Worm (Caenorhabditis elegans): ENCODE data around the gene pup-2.
A peak's percentile ranks its signal among the peaks of the same experiment; 100 is the strongest.

The pup-2 gene

ce11 chrIII:5155393-5155792 is 30.3 kb upstream of the pup-2 start:
- no peak for TF ChIP-seq ceh-82 (tag; optimal IDR thresholded peaks at IDR 0.05)
- no peak for TF ChIP-seq nhr-12 (tag; optimal IDR thresholded peaks at IDR 0.05)
- no peak for TF ChIP-seq unc-39 (tag; optimal IDR thresholded peaks at IDR 0.05)
- TF ChIP-seq nhr-23 (tag; optimal IDR thresholded peaks at IDR 0.05), result no peak
- TF ChIP-seq sma-3 (GFP tag; optimal IDR thresholded peaks at IDR 0.05), result no peak
- TF ChIP-seq zag-1 (tag; optimal IDR thresholded peaks at IDR 0.05), result no peak
- TF ChIP-seq elt-3 (tag; optimal IDR thresholded peaks at IDR 0.05), result no peak
- no peak for TF ChIP-seq mab-5 (tag; optimal IDR thresholded peaks at IDR 0.05)
- no peak for TF ChIP-seq ztf-11 (tag; optimal IDR thresholded peaks at IDR 0.05)
- TF ChIP-seq peb-1 (tag; optimal IDR thresholded peaks at IDR 0.05), result no peak
- TF ChIP-seq mbf-1 (tag; optimal IDR thresholded peaks at IDR 0.05), result no peak
- no peak for TF ChIP-seq mdl-1 (tag; optimal IDR thresholded peaks at IDR 0.05)
- TF ChIP-seq lsy-2 (tag; optimal IDR thresholded peaks at IDR 0.05), result no peak
- TF ChIP-seq nhr-77 (tag; optimal IDR thresholded peaks at IDR 0.05), result no peak
- TF ChIP-seq gmeb-1 (tag; optimal IDR thresholded peaks at IDR 0.05), result no peak
- no peak for TF ChIP-seq skn-1 (tag; optimal IDR thresholded peaks at IDR 0.05)
- TF ChIP-seq sem-4 (tag; optimal IDR thresholded peaks at IDR 0.05), result no peak

ce11 chrIII:5158674-5159073 is 27.0 kb upstream of the pup-2 start, which contains the start of gene oxy-4:
Gene oxy-4 (minus strand): TSS chrIII:5158774.
- TF ChIP-seq mbf-1 (tag; optimal IDR thresholded peaks at IDR 0.05) (no peak), Y55F3AM.14 (GFP tag; optimal IDR thresholded peaks at IDR 0.05) (no peak), nhr-11 (tag; optimal IDR thresholded peaks at IDR 0.05) (no peak), elt-3 (tag; optimal IDR thresholded peaks at IDR 0.05) (no peak), sem-4 (tag; optimal IDR thresholded peaks at IDR 0.05) (no peak), zag-1 (tag; optimal IDR thresholded peaks at IDR 0.05) (no peak)

DNA sequence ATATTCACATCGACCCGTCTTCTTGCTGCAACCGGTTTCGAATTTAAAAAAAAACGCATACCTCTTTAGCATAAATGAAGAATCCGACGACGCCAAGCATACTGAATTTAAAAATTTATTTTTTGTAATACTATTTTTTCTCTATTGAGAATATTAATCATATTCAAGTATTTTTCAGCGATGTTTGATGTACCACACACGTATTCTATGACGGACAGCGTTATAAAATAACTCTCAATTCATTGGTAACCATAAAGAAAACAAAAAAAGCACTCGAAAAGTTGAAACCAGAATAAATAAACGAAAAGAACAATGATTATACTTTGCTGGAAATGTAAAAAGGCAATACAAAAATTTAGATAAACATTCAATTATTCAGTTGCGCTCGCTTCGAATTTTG is 26.2 kb upstream of the pup-2 start, which contains the start of gene T10F2.5:
TSS of gene T10F2.5 (minus strand) at position 101 of the 400 bp plus-strand sequence.
- TF ChIP-seq crh-2 (tag; optimal IDR thresholded peaks at IDR 0.05), result no peak
- no peak for TF ChIP-seq nhr-12 (tag; optimal IDR thresholded peaks at IDR 0.05)

DNA sequence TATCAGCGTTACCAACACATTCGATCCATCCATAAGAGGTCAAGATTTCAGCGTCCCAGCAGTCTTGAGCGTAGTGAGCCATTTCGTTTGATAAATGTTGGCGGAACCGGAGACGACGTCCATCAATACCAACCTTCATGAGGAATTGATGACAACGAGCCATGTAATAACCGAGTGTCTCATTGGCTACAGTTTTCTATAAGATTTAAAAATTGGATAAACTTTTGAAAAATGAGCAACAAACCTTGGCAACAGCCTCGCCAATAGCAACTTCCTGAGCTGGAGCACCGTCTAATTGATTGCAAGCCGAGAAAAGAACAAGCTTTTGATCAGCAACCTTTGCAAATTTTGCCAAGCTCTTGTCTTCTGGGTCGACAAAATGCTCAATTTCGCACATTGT is 24.9 kb upstream of the pup-2 start:
- TF ChIP-seq ama-1 (optimal IDR thresholded peaks at IDR 0.05) (no peak), lsy-2 (tag; optimal IDR thresholded peaks at IDR 0.05) (no peak), sma-9 (GFP tag; optimal IDR thresholded peaks at IDR 0.05) (no peak), sma-9 (tag; optimal IDR thresholded peaks at IDR 0.05) (no peak), ceh-82 (tag; optimal IDR thresholded peaks at IDR 0.05) (no peak), ZK546.5 (tag; optimal IDR thresholded peaks at IDR 0.05) (no peak), crh-2 (tag; optimal IDR thresholded peaks at IDR 0.05) (no peak), ceh-16 (tag; optimal IDR thresholded peaks at IDR 0.05) (no peak), nhr-11 (tag; optimal IDR thresholded peaks at IDR 0.05) (no peak), nhr-129 (tag; optimal IDR thresholded peaks at IDR 0.05) (no peak), nhr-10 (tag; optimal IDR thresholded peaks at IDR 0.05) (no peak)

ce11 chrIII:5162820-5163631 is 22.7 kb upstream of the pup-2 start, which contains the start of gene gars-1:
Gene gars-1 (minus strand): TSS chrIII:5163627.
- TF ChIP-seq blmp-1 (tag; optimal IDR thresholded peaks at IDR 0.05; ENCODE audit: insufficient read depth), result no peak
- TF ChIP-seq dmd-4 (tag; optimal IDR thresholded peaks at IDR 0.05), result no peak
- no peak for TF ChIP-seq unc-39 (tag; optimal IDR thresholded peaks at IDR 0.05)
- no peak for TF ChIP-seq nhr-21 (tag; optimal IDR thresholded peaks at IDR 0.05)
- TF ChIP-seq C34F6.9 (tag; optimal IDR thresholded peaks at IDR 0.05), result peak; percentile 59
- no peak for TF ChIP-seq Y55F3AM.14 (GFP tag; optimal IDR thresholded peaks at IDR 0.05)
- TF ChIP-seq mbf-1 (tag; optimal IDR thresholded peaks at IDR 0.05), result no peak
- no peak for TF ChIP-seq mdl-1 (tag; optimal IDR thresholded peaks at IDR 0.05)
- TF ChIP-seq unc-62 (GFP tag; optimal IDR thresholded peaks at IDR 0.05), result no peak
- no peak for TF ChIP-seq ZK546.5 (tag; optimal IDR thresholded peaks at IDR 0.05)
- TF ChIP-seq zag-1 (tag; optimal IDR thresholded peaks at IDR 0.05), result no peak
- no peak for TF ChIP-seq nhr-11 (tag; optimal IDR thresholded peaks at IDR 0.05)
- no peak for TF ChIP-seq ztf-11 (tag; optimal IDR thresholded peaks at IDR 0.05)
- TF ChIP-seq nhr-12 (tag; optimal IDR thresholded peaks at IDR 0.05), result no peak
- TF ChIP-seq aly-2 (tag; optimal IDR thresholded peaks at IDR 0.05), result no peak
- no peak for TF ChIP-seq nhr-10 (tag; optimal IDR thresholded peaks at IDR 0.05)
- no peak for TF ChIP-seq ztf-4 (tag; optimal IDR thresholded peaks at IDR 0.05)
- TF ChIP-seq alr-1 (tag; optimal IDR thresholded peaks at IDR 0.05), result no peak
- no peak for TF ChIP-seq peb-1 (tag; optimal IDR thresholded peaks at IDR 0.05)
- no peak for TF ChIP-seq ztf-1 (GFP tag; conservative IDR thresholded peaks at IDR 0.05)
- TF ChIP-seq skn-1 (tag; optimal IDR thresholded peaks at IDR 0.05), result no peak
- TF ChIP-seq lsy-2 (tag; optimal IDR thresholded peaks at IDR 0.05), result peak; percentile 11 to 23
- TF ChIP-seq unc-55 (GFP tag; optimal IDR thresholded peaks at IDR 0.05), result peak; percentile 74
- peak; percentile 57 for TF ChIP-seq ama-1 (optimal IDR thresholded peaks at IDR 0.05)
- no peak for TF ChIP-seq R02D3.7 (tag; optimal IDR thresholded peaks at IDR 0.05)
- no peak for TF ChIP-seq lin-39 (tag; optimal IDR thresholded peaks at IDR 0.05)
- no peak for TF ChIP-seq crh-2 (tag; optimal IDR thresholded peaks at IDR 0.05)
- peak; percentile 15 for TF ChIP-seq nhr-25 (tag; optimal IDR thresholded peaks at IDR 0.05)
- peak; percentile 30 for TF ChIP-seq nhr-129 (tag; optimal IDR thresholded peaks at IDR 0.05)

All from whole organism, L2 larva.